Fruit fly (Drosophila melanogaster): ENCODE results near the gene CG14330.

The CG14330 gene

dm6 chr3R:17422102-17422501, 34.5 kb downstream of the CG14330 start, which contains the start of gene CG14332:
TSS of gene CG14332 (minus strand) at chr3R:17422202.
- TF ChIP-seq rgr (GFP tag; optimal IDR thresholded peaks at IDR 0.05) (no peak), sage (GFP tag; optimal IDR thresholded peaks at IDR 0.05) (no peak), sv (GFP tag; optimal IDR thresholded peaks at IDR 0.05) (no peak), tai (GFP tag; optimal IDR thresholded peaks at IDR 0.05) (no peak), Sp1 (GFP tag; optimal IDR thresholded peaks at IDR 0.05) (no peak), lola (GFP tag; optimal IDR thresholded peaks at IDR 0.05) (no peak), Myc (optimal IDR thresholded peaks at IDR 0.05) (no peak), brk (GFP tag; optimal IDR thresholded peaks at IDR 0.05) (no peak), CG9705 (GFP tag; optimal IDR thresholded peaks at IDR 0.05) (no peak), woc (GFP tag; optimal IDR thresholded peaks at IDR 0.05) (no peak), usp (GFP tag; optimal IDR thresholded peaks at IDR 0.05) (no peak), Jra (GFP tag; optimal IDR thresholded peaks at IDR 0.05) (no peak), Abd-B (GFP tag; optimal IDR thresholded peaks at IDR 0.05) (no peak), foxo (GFP tag; optimal IDR thresholded peaks at IDR 0.05) (no peak), ey (GFP tag; optimal IDR thresholded peaks at IDR 0.05) (no peak), CG32264 (GFP tag; optimal IDR thresholded peaks at IDR 0.05) (no peak), Hnf4 (GFP tag; optimal IDR thresholded peaks at IDR 0.05) (no peak)

DNA sequence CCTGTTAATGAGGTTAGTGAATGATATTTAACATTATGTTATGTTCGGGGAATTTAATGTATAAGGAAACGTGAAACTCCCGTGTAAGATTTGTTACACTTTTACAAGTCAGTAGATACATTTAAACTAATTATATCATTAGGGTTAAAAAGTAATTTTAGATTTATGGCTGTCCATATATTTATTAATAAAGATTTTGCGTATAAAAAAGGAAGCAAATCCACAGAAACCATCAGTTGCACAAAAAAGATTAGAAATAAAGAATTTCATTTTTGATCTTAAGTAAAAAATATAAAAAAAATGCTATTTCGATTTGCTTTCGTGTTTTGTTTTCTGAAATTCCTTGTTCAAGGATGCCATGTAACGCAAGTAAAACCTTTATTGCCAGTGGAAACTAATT, 36.2 kb downstream of the CG14330 start, which contains the start of gene CG42835:
Gene CG42835 (plus strand): TSS at position 301 of the 400 bp plus-strand sequence.
- no peak for TF ChIP-seq sage (GFP tag; optimal IDR thresholded peaks at IDR 0.05)

DNA sequence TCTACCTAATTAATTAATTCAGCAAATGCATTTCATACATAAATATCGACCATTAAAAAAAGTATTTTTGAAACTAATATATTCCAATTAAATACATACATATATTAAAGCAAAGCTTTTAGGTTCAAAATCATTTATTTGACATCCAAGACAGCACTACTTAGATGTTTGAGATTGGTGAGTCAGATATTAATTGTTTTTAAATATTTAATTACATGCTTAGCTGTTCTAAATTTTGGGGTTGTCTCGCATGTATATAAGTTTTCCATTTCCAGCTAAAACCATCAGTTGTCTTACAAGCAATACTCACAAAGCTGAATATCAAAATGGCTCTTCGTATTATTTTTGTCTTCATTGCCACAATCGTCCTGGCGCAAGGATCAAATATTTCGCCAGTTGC, 38.1 kb downstream of the CG14330 start, which contains the start of gene CG42834:
Gene CG42834 (plus strand): TSS at position 301 of the 400 bp plus-strand sequence.
- TF ChIP-seq Mio (GFP tag; optimal IDR thresholded peaks at IDR 0.05) (no peak), Dif (GFP tag; optimal IDR thresholded peaks at IDR 0.05; ENCODE audit: partially characterized antibody) (no peak), OdsH (GFP tag; optimal IDR thresholded peaks at IDR 0.05) (no peak), CG9705 (GFP tag; optimal IDR thresholded peaks at IDR 0.05) (no peak), foxo (GFP tag; optimal IDR thresholded peaks at IDR 0.05) (no peak), ey (GFP tag; optimal IDR thresholded peaks at IDR 0.05) (no peak), brk (GFP tag; optimal IDR thresholded peaks at IDR 0.05) (no peak), h (GFP tag; optimal IDR thresholded peaks at IDR 0.05) (no peak), HLH106 (tag; optimal IDR thresholded peaks at IDR 0.05) (no peak), Myc (optimal IDR thresholded peaks at IDR 0.05) (no peak), Rel (GFP tag; optimal IDR thresholded peaks at IDR 0.05) (no peak), Rel (tag; optimal IDR thresholded peaks at IDR 0.05) (no peak), CG32264 (GFP tag; optimal IDR thresholded peaks at IDR 0.05) (no peak), Vsx2 (GFP tag; optimal IDR thresholded peaks at IDR 0.05; ENCODE audit: partially characterized antibody) (no peak), N (GFP tag; optimal IDR thresholded peaks at IDR 0.05) (no peak), CrebA (GFP tag; optimal IDR thresholded peaks at IDR 0.05; ENCODE audit: borderline replicate concordance) (no peak), usp (GFP tag; optimal IDR thresholded peaks at IDR 0.05) (no peak)

- TF ChIP-seq Hr83 (GFP tag; optimal IDR thresholded peaks at IDR 0.05; ENCODE audit: poor library complexity, severe bottlenecking) = no peak
- no peak for TF ChIP-seq CG9705 (GFP tag; optimal IDR thresholded peaks at IDR 0.05)
- TF ChIP-seq N (GFP tag; optimal IDR thresholded peaks at IDR 0.05) = no peak
- no peak for TF ChIP-seq h (GFP tag; optimal IDR thresholded peaks at IDR 0.05)
- TF ChIP-seq dl (GFP tag; optimal IDR thresholded peaks at IDR 0.05; ENCODE audit: insufficient read depth in 1 of 2, partially characterized antibody in 2 of 2) = no peak
- TF ChIP-seq Rel (GFP tag; optimal IDR thresholded peaks at IDR 0.05) = no peak
- no peak for TF ChIP-seq Rel (tag; optimal IDR thresholded peaks at IDR 0.05)
- TF ChIP-seq Hnf4 (GFP tag; optimal IDR thresholded peaks at IDR 0.05) = no peak
- no peak for TF ChIP-seq OdsH (GFP tag; optimal IDR thresholded peaks at IDR 0.05)
- TF ChIP-seq rgr (GFP tag; optimal IDR thresholded peaks at IDR 0.05) = no peak
- no peak for TF ChIP-seq ey (GFP tag; optimal IDR thresholded peaks at IDR 0.05)
- no peak for TF ChIP-seq jim (GFP tag; optimal IDR thresholded peaks at IDR 0.05)
- no peak for TF ChIP-seq lola (GFP tag; optimal IDR thresholded peaks at IDR 0.05)
- no peak for TF ChIP-seq CrebA (GFP tag; optimal IDR thresholded peaks at IDR 0.05; ENCODE audit: borderline replicate concordance)
- TF ChIP-seq Dif (GFP tag; optimal IDR thresholded peaks at IDR 0.05; ENCODE audit: partially characterized antibody) = no peak
- TF ChIP-seq usp (GFP tag; optimal IDR thresholded peaks at IDR 0.05) = no peak
- TF ChIP-seq Jra (GFP tag; optimal IDR thresholded peaks at IDR 0.05) = no peak
- no peak for TF ChIP-seq dsf (GFP tag; optimal IDR thresholded peaks at IDR 0.05; ENCODE audit: borderline replicate concordance)
- no peak for TF ChIP-seq psq (GFP tag; optimal IDR thresholded peaks at IDR 0.05)
These were observed 39.4 kb downstream of the CG14330 start, which contains the start of gene CG33333 for dm6 chr3R:17417167-17417566. TSS of gene CG33333 (plus strand) at chr3R:17417467.
